Fruit fly (Drosophila melanogaster) whole organism, prepupa: ENCODE data around the gene Argk2.

Experiments used
- CG11762 ChIP-seq: fragments of 200-800 bp; sonication (Bioruptor generic); optimal IDR thresholded peaks from 3 replicates; lab custom pipeline; 2016; ENCODE audit warnings: missing biosample characterization, missing genetic modification characterization; ENCODE audit not compliant: insufficient read depth
- Eip78C ChIP-seq: fragments of 200-800 bp; sonication (Bioruptor generic); peaks from one replicate; lab custom pipeline; 2016; ENCODE audit warnings: missing biosample characterization, missing genetic modification characterization
- Eip93F ChIP-seq: fragments of 200-800 bp; sonication (Bioruptor generic); optimal IDR thresholded peaks from 2 replicates; lab custom pipeline; 2016; ENCODE audit warnings: missing biosample characterization, mild to moderate bottlenecking, missing genetic modification characterization

DNA sequence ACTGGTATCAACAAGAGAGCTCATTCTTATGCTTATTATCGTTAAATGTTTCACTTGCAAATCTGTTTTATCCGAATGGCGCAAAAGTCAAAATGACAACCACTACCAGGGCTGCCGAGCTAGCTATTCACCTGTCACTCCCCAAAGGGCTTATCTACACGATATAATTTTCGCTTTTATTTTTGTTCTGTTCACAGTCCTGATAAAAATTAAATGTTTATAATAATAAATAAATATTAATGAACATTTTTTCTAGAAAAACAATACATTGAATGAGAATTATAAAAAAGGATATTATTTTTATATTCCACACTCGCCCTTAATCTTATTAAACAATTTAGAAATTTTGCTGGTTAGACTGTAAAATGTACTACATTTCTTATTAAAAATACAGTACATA is 37.5 kb upstream of the Argk2 start, which contains the start of gene CG5194:
- no peak for TF ChIP-seq Eip78C (GFP tag; lab: Kevin White, UChicago)
- TF ChIP-seq CG11762 = no peak
- no peak for TF ChIP-seq Eip93F (GFP tag; lab: Kevin White, UChicago)
